Worm (Caenorhabditis elegans) whole organism, L1 larva: ENCODE results near the gene C53C11.1.

Experiments
- C04F5.9 ChIP-seq: sonication (generic microtip); optimal IDR thresholded peaks from 2 replicates; lab custom pipeline; 2016; ENCODE audit warnings: missing genetic modification characterization, missing compliant biosample characterization
- C34B4.2 ChIP-seq: sonication (generic microtip); optimal IDR thresholded peaks from 2 replicates; lab custom pipeline; 2017; ENCODE audit warnings: mild to moderate bottlenecking, missing genetic modification characterization, missing compliant biosample characterization
- F16B12.6 ChIP-seq: fragments of 150-350 bp; optimal IDR thresholded peaks from 2 replicates; lab custom pipeline; 2014; ENCODE audit warnings: missing biosample characterization, missing genetic modification characterization
- aha-1 ChIP-seq: fragments of 150-350 bp; optimal IDR thresholded peaks from 2 replicates; lab custom pipeline; 2014; ENCODE audit warnings: missing biosample characterization, missing genetic modification characterization
- blmp-1 ChIP-seq: fragments of 150-350 bp; optimal IDR thresholded peaks from 2 replicates; lab custom pipeline; 2014; ENCODE audit warnings: missing biosample characterization, missing genetic modification characterization
- ceh-82 ChIP-seq, 3 experiments: fragments of 150-350 bp in 1 of 3; sonication (generic microtip) in 2 of 3; optimal IDR thresholded peaks; 2 replicates each; lab custom pipeline; 2014 to 2017; ENCODE audit warnings: missing biosample characterization in 3 of 3, missing genetic modification characterization in 3 of 3
- ceh-90 ChIP-seq: sonication (generic microtip); optimal IDR thresholded peaks from 2 replicates; lab custom pipeline; 2016; ENCODE audit warnings: missing genetic modification characterization, missing compliant biosample characterization
- ces-1 ChIP-seq: fragments of 150-350 bp; optimal IDR thresholded peaks from 2 replicates; lab custom pipeline; 2014; ENCODE audit warnings: missing biosample characterization, missing genetic modification reagents, missing genetic modification characterization
- dpl-1 ChIP-seq, 3 experiments: fragments of 150-350 bp in 2 of 3; sonication (generic microtip) in 1 of 3; optimal IDR thresholded peaks; 2 replicates each; lab custom pipeline; 2014 to 2017; ENCODE audit warnings: missing biosample characterization in 3 of 3, missing genetic modification characterization in 3 of 3, missing genetic modification reagents in 3 of 3
- dsc-1 ChIP-seq: sonication (generic microtip); optimal IDR thresholded peaks from 2 replicates; lab custom pipeline; 2016; ENCODE audit warnings: mild to moderate bottlenecking, missing genetic modification characterization, missing compliant biosample characterization
- efl-1 ChIP-seq, 4 experiments: fragments of 150-350 bp; optimal IDR thresholded peaks in 3 of 4; peaks in 1 of 4; 1 replicate in 1 of 4; 2 replicates in 3 of 4; lab custom pipeline; 2014; ENCODE audit warnings: missing biosample characterization in 2 of 4, missing genetic modification characterization in 2 of 4, missing genetic modification reagents in 2 of 4
- egl-13 ChIP-seq: sonication (generic microtip); optimal IDR thresholded peaks from 2 replicates; lab custom pipeline; 2016; ENCODE audit warnings: missing genotype, missing genetic modification reagents, missing genetic modification characterization, missing compliant biosample characterization
- elt-3 ChIP-seq, 6 experiments: fragments of 150-350 bp in 1 of 6; sonication (generic microtip); optimal IDR thresholded peaks; 2 replicates each; lab custom pipeline; 2017 to 2018; ENCODE audit warnings: missing biosample characterization in 6 of 6, missing genetic modification characterization in 6 of 6, inconsistent platforms in 1 of 6
- fkh-4 ChIP-seq: sonication (generic microtip); optimal IDR thresholded peaks from 2 replicates; lab custom pipeline; 2016; ENCODE audit warnings: missing compliant biosample characterization, missing genetic modification characterization, borderline replicate concordance
- fkh-8 ChIP-seq: sonication (generic microtip); optimal IDR thresholded peaks from 2 replicates; lab custom pipeline; 2016; ENCODE audit warnings: mild to moderate bottlenecking, missing genetic modification characterization, missing compliant biosample characterization
- grh-1 ChIP-seq: fragments of 200-800 bp; sonication (Bioruptor generic); IDR thresholded peaks from 2 replicates; pipeline ENCODE4 v1.3.6; 2022; ENCODE audit warnings: missing genetic modification reagents, missing genetic modification characterization, missing compliant biosample characterization
- lin-13 ChIP-seq: fragments of 150-350 bp; optimal IDR thresholded peaks from 2 replicates; lab custom pipeline; 2014; ENCODE audit warnings: missing biosample characterization, missing genetic modification reagents, missing genetic modification characterization
- lin-14 ChIP-seq: fragments of 200-800 bp; sonication (Bioruptor generic); optimal IDR thresholded peaks from 2 replicates; lab custom pipeline; 2018; ENCODE audit warnings: mild to moderate bottlenecking, missing genetic modification characterization, moderate library complexity, missing compliant biosample characterization
- lin-35 ChIP-seq, 2 experiments: fragments of 150-350 bp; optimal IDR thresholded peaks; 2 replicates each; lab custom pipeline; 2014; ENCODE audit warnings: missing biosample characterization in 2 of 2, missing genetic modification characterization in 2 of 2, missing genetic modification reagents in 2 of 2
- mep-1 ChIP-seq: fragments of 150-350 bp; optimal IDR thresholded peaks from 2 replicates; lab custom pipeline; 2014; ENCODE audit warnings: missing biosample characterization, missing genetic modification characterization
- nhr-11 ChIP-seq: fragments of 150-350 bp; optimal IDR thresholded peaks from 2 replicates; lab custom pipeline; 2014; ENCODE audit warnings: missing biosample characterization, missing genetic modification characterization
- nhr-12 ChIP-seq: sonication (generic microtip); optimal IDR thresholded peaks from 2 replicates; lab custom pipeline; 2017; ENCODE audit warnings: missing biosample characterization, missing genetic modification characterization
- nhr-19 ChIP-seq: fragments of 200-800 bp; sonication (Bioruptor generic); conservative IDR thresholded peaks from 2 replicates; pipeline ENCODE4 v1.3.6; 2022; ENCODE audit warnings: missing genetic modification characterization, missing compliant biosample characterization
- nhr-20 ChIP-seq: sonication (generic microtip); optimal IDR thresholded peaks from 2 replicates; lab custom pipeline; 2016; ENCODE audit warnings: mild to moderate bottlenecking, missing genetic modification characterization, missing compliant biosample characterization
- nhr-77 ChIP-seq: fragments of 150-350 bp; optimal IDR thresholded peaks from 2 replicates; lab custom pipeline; 2014; ENCODE audit warnings: missing biosample characterization, missing genetic modification characterization
- nhr-85 ChIP-seq: sonication (generic microtip); peaks from one replicate; lab custom pipeline; 2016; ENCODE audit warnings: missing genetic modification characterization, inconsistent platforms, missing compliant biosample characterization
- pag-3 ChIP-seq: sonication (generic microtip); optimal IDR thresholded peaks from 2 replicates; lab custom pipeline; 2017; ENCODE audit warnings: missing genetic modification characterization, mild to moderate bottlenecking, missing compliant biosample characterization, antibody characterized with exemption, borderline replicate concordance; ENCODE audit not compliant: insufficient read depth
- rnt-1 ChIP-seq: sonication (generic microtip); optimal IDR thresholded peaks from 2 replicates; lab custom pipeline; 2016; ENCODE audit warnings: mild to moderate bottlenecking, missing genetic modification characterization, moderate library complexity, missing compliant biosample characterization
- snpc-4 ChIP-seq: fragments of 150-350 bp; optimal IDR thresholded peaks from 2 replicates; lab custom pipeline; 2014; ENCODE audit warnings: missing biosample characterization, missing genetic modification characterization
- snu-23 ChIP-seq: sonication (generic microtip); optimal IDR thresholded peaks from 2 replicates; lab custom pipeline; 2016; ENCODE audit warnings: missing genetic modification characterization, missing compliant biosample characterization
- sox-4 ChIP-seq: sonication (generic microtip); optimal IDR thresholded peaks from 2 replicates; lab custom pipeline; 2016; ENCODE audit warnings: missing genetic modification characterization, missing compliant biosample characterization
- swsn-7 ChIP-seq: sonication (generic microtip); optimal IDR thresholded peaks from 2 replicates; lab custom pipeline; 2016; ENCODE audit warnings: missing genetic modification characterization, missing compliant biosample characterization
- tlp-1 ChIP-seq: fragments of 150-350 bp; optimal IDR thresholded peaks from 2 replicates; lab custom pipeline; 2014; ENCODE audit warnings: missing biosample characterization, missing genetic modification characterization
- unc-130 ChIP-seq: fragments of 150-350 bp; optimal IDR thresholded peaks from 2 replicates; lab custom pipeline; 2017; ENCODE audit warnings: missing biosample characterization, missing genetic modification characterization, inconsistent platforms
- zag-1 ChIP-seq: fragments of 150-350 bp; optimal IDR thresholded peaks from 2 replicates; lab custom pipeline; 2014; ENCODE audit warnings: missing biosample characterization, missing genetic modification characterization
- zip-4 ChIP-seq: fragments of 200-800 bp; sonication (Bioruptor generic); optimal IDR thresholded peaks from 2 replicates; lab custom pipeline; 2018; ENCODE audit warnings: mild to moderate bottlenecking, missing genetic modification characterization, moderate library complexity, missing compliant biosample characterization
- ztf-4 ChIP-seq: fragments of 150-350 bp; optimal IDR thresholded peaks from 2 replicates; lab custom pipeline; 2014; ENCODE audit warnings: missing biosample characterization, missing genetic modification characterization

The C53C11.1 gene

ce11 chrX:17362529-17362928 lies 21.9 kb downstream of the C53C11.1 start, which contains the start of gene F10D7.11:
TSS of gene F10D7.11 (plus strand) at chrX:17362829.
- TF ChIP-seq dsc-1 (tag; lab: Kevin White, UChicago), result no peak
- peak; percentile 27 for TF ChIP-seq nhr-85 (tag; lab: Kevin White, UChicago)
- TF ChIP-seq grh-1 (GFP tag; lab: Robert Waterston, UW), result 0 out of 2 replicates have a peak, but pooled peaks have one; percentile 40
- TF ChIP-seq, all 84 proteins: peak for 2

- TF ChIP-seq fkh-8 (tag; lab: Kevin White, UChicago), result no peak
- TF ChIP-seq sox-4 (tag; lab: Kevin White, UChicago), result no peak
- TF ChIP-seq ceh-90, result no peak
- TF ChIP-seq nhr-85 (tag; lab: Kevin White, UChicago), result peak; percentile 47
- TF ChIP-seq zag-1 (tag; lab: Kevin White, UChicago), result no peak
- TF ChIP-seq, all 84 proteins: peak for 1
Observed at ce11 chrX:17363491-17363890, 22.9 kb downstream of the C53C11.1 start.

ce11 chrX:17368542-17368941 lies 28.0 kb downstream of the C53C11.1 start, which contains the start of gene mfsd-10:
TSS of gene mfsd-10 (minus strand) at chrX:17368642.
- TF ChIP-seq lin-35 (GFP tag; optimal IDR thresholded peaks at IDR 0.05; lab: Kevin White, UChicago), result no peak
- TF ChIP-seq lin-13 (GFP tag; lab: Kevin White, UChicago), result no peak
- TF ChIP-seq aha-1, result no peak
- TF ChIP-seq ceh-90, result no peak
- no peak for TF ChIP-seq nhr-12
- no peak for TF ChIP-seq zip-4 (GFP tag; lab: Kevin White, UChicago)
- no peak for TF ChIP-seq fkh-4
- TF ChIP-seq nhr-11 (tag; lab: Kevin White, UChicago), result no peak
- no peak for TF ChIP-seq snpc-4 (tag; lab: Kevin White, UChicago)

ce11 chrX:17369514-17369913 lies 28.9 kb downstream of the C53C11.1 start:
- TF ChIP-seq mep-1 (tag; lab: Kevin White, UChicago), result peak; percentile 43
- TF ChIP-seq snu-23, result peak; percentile 5
- peak in 1 of 3 experiments; percentile 14 for TF ChIP-seq ceh-82 (tag; optimal IDR thresholded peaks at IDR 0.05; lab: Kevin White, UChicago)
- peak; percentile 55 for TF ChIP-seq blmp-1 (tag; lab: Kevin White, UChicago)
- TF ChIP-seq lin-14 (GFP tag; lab: Kevin White, UChicago), result peak; percentile 40
- TF ChIP-seq swsn-7 (tag; lab: Kevin White, UChicago), result no peak
- TF ChIP-seq C04F5.9 (tag; lab: Kevin White, UChicago), result no peak
- no peak for TF ChIP-seq C34B4.2 (tag; lab: Kevin White, UChicago)
- TF ChIP-seq ztf-4 (tag; lab: Kevin White, UChicago), result no peak
- no peak for TF ChIP-seq nhr-77
- no peak for TF ChIP-seq unc-130
- TF ChIP-seq ces-1 (GFP tag; lab: Kevin White, UChicago), result no peak
- TF ChIP-seq nhr-20 (tag; lab: Kevin White, UChicago), result peak; percentile 1
- no peak for TF ChIP-seq rnt-1 (tag; lab: Kevin White, UChicago)
- TF ChIP-seq F16B12.6, result no peak

- peak; percentile 69 for TF ChIP-seq blmp-1 (tag; lab: Kevin White, UChicago)
- TF ChIP-seq pag-3 (tag; lab: Kevin White, UChicago), result no peak
- TF ChIP-seq elt-3 (tag; optimal IDR thresholded peaks at IDR 0.05; lab: Kevin White, UChicago), result peak in 1 of 6 experiments; percentile 43
- TF ChIP-seq C34B4.2 (tag; lab: Kevin White, UChicago), result no peak
- no peak for TF ChIP-seq egl-13 (tag; lab: Kevin White, UChicago)
- TF ChIP-seq, all 84 proteins: peak for 2
Observed at ce11 chrX:17373955-17374354, 33.4 kb downstream of the C53C11.1 start.

- TF ChIP-seq nhr-19 (no peak), efl-1 (optimal IDR thresholded peaks at IDR 0.05; lab: Kevin White, UChicago) (no peak), efl-1 (GFP tag; optimal IDR thresholded peaks at IDR 0.05 in 1 of 2; lab: Kevin White, UChicago) (peak in 1 of 2 experiments; percentile 35), dpl-1 (GFP tag; optimal IDR thresholded peaks at IDR 0.05; lab: Kevin White, UChicago) (no peak), tlp-1 (tag; lab: Kevin White, UChicago) (no peak)
Observed at ce11 chrX:17374534-17374933, 34.0 kb downstream of the C53C11.1 start, which contains the start of gene F10D7.3. TSS of gene F10D7.3 (minus strand) at chrX:17374634.
